Comparison of ENCODE assay signal across 1 worm cellular context in genomic region chrX:16041808-16042207, ce11.
TF ChIP-seq lines count a peak whose summit lies in the region.

No protein-coding gene starts in this region.

TF ChIP-seq in whole organism, L4 larva, 104 proteins besides CTCF, POLR2A, EP300 and RAD21 (continued from another document):
- TF ChIP-seq Y105C5A.15 (GFP tag; IDR thresholded peaks at IDR 0.05; lab: Robert Waterston, UW) (no peak), nhr-237 (tag; optimal IDR thresholded peaks at IDR 0.05; lab: Kevin White, UChicago) (no peak), set-16 (GFP tag; IDR thresholded peaks at IDR 0.05; lab: Robert Waterston, UW) (no peak), hlh-11 (tag; optimal IDR thresholded peaks at IDR 0.05; lab: Kevin White, UChicago) (peak; percentile 35)
